Worm (Caenorhabditis elegans) whole organism, L2 larva: ENCODE results near the gene ipla-3.

ENCODE experiments used
- F13H6.1 ChIP-seq: sonication (generic microtip); optimal IDR thresholded peaks from 2 replicates; lab custom pipeline; 2016; ENCODE audit warnings: missing genetic modification characterization, missing compliant biosample characterization
- R02D3.7 ChIP-seq: fragments of 150-350 bp; optimal IDR thresholded peaks from 2 replicates; lab custom pipeline; 2014; ENCODE audit warnings: missing biosample characterization, missing genetic modification characterization
- ama-1 ChIP-seq: fragments of 150-350 bp; optimal IDR thresholded peaks from 2 replicates; lab custom pipeline; 2018; ENCODE audit warnings: inconsistent platforms
- ceh-82 ChIP-seq: fragments of 150-350 bp; optimal IDR thresholded peaks from 2 replicates; lab custom pipeline; 2014; ENCODE audit warnings: missing biosample characterization, missing genetic modification characterization
- crh-2 ChIP-seq: sonication (generic microtip); optimal IDR thresholded peaks from 2 replicates; lab custom pipeline; 2017; ENCODE audit warnings: missing biosample characterization, missing genetic modification characterization
- dmd-4 ChIP-seq: sonication (generic microtip); optimal IDR thresholded peaks from 2 replicates; lab custom pipeline; 2017; ENCODE audit warnings: missing biosample characterization, missing genetic modification characterization
- fos-1 ChIP-seq: fragments of 150-350 bp; optimal IDR thresholded peaks from 2 replicates; lab custom pipeline; 2014; ENCODE audit warnings: missing biosample characterization, missing genetic modification characterization
- lin-39 ChIP-seq: fragments of 150-350 bp; optimal IDR thresholded peaks from 2 replicates; lab custom pipeline; 2014; ENCODE audit warnings: missing biosample characterization, missing genetic modification reagents, missing genetic modification characterization
- lsy-2 ChIP-seq, 2 experiments: fragments of 150-350 bp in 1 of 2; sonication (generic microtip) in 1 of 2; optimal IDR thresholded peaks; 2 replicates each; lab custom pipeline; 2014 to 2017; ENCODE audit warnings: missing biosample characterization in 2 of 2, missing genetic modification characterization in 2 of 2
- mab-5 ChIP-seq: fragments of 150-350 bp; optimal IDR thresholded peaks from 2 replicates; lab custom pipeline; 2014; ENCODE audit warnings: missing biosample characterization, missing genetic modification characterization
- nhr-129 ChIP-seq: fragments of 150-350 bp; optimal IDR thresholded peaks from 2 replicates; lab custom pipeline; 2014; ENCODE audit warnings: missing biosample characterization, missing genetic modification characterization
- sem-4 ChIP-seq: fragments of 150-350 bp; optimal IDR thresholded peaks from 2 replicates; lab custom pipeline; 2014; ENCODE audit warnings: missing biosample characterization, missing genetic modification reagents, missing genetic modification characterization
- unc-62 ChIP-seq: fragments of 150-350 bp; optimal IDR thresholded peaks from 2 replicates; lab custom pipeline; 2014; ENCODE audit warnings: missing biosample characterization, missing genetic modification reagents, missing genetic modification characterization
- ztf-4 ChIP-seq: fragments of 150-350 bp; optimal IDR thresholded peaks from 2 replicates; lab custom pipeline; 2014; ENCODE audit warnings: missing biosample characterization, missing genetic modification characterization

ce11 chrV:20670625-20671024, 58.4 kb downstream of the ipla-3 start:
- TF ChIP-seq nhr-129 (tag; lab: Kevin White, UChicago) (no peak), unc-62 (no peak), ama-1 (lab: Kevin White, UChicago) (no peak), lin-39 (tag; lab: Kevin White, UChicago) (no peak), sem-4 (tag; lab: Kevin White, UChicago) (no peak), R02D3.7 (tag; lab: Kevin White, UChicago) (no peak), lsy-2 (tag; optimal IDR thresholded peaks at IDR 0.05; lab: Kevin White, UChicago) (no peak), ztf-4 (no peak), crh-2 (tag; lab: Kevin White, UChicago) (no peak), dmd-4 (tag; lab: Kevin White, UChicago) (no peak), mab-5 (tag; lab: Kevin White, UChicago) (no peak), fos-1 (no peak), F13H6.1 (tag; lab: Kevin White, UChicago) (no peak), ceh-82 (no peak)
